Comparison of ENCODE assay signal across 1 fruit fly cellular context in genomic region chr3R:24289768-24290349, dm6.
TF ChIP-seq lines count a peak whose summit lies in the region.

Gene CG34290, minus strand, starts transcription at chr3R:24289818.
Gene Uck, plus strand, starts transcription at chr3R:24290172.

TF ChIP-seq in whole organism, embryonic, 481 proteins besides CTCF, POLR2A, EP300 and RAD21 (continued from another document and continues in another):
- TF ChIP-seq slp2 (GFP tag; optimal IDR thresholded peaks at IDR 0.05; lab: Kevin White, UChicago) (peak; percentile 74), slbo (GFP tag; IDR thresholded peaks at IDR 0.05; lab: Robert Waterston, UW) (peak; percentile 49), grn (GFP tag; optimal IDR thresholded peaks at IDR 0.05; lab: Kevin White, UChicago) (peak; percentile 54), CG4360 (GFP tag; IDR thresholded peaks at IDR 0.05; lab: Robert Waterston, UW) (0 out of 2 replicates have a peak, but pooled peaks have one; percentile 18), chif (GFP tag; optimal IDR thresholded peaks at IDR 0.05; lab: Kevin White, UChicago) (peak; percentile 53 to 77), az2 (GFP tag; optimal IDR thresholded peaks at IDR 0.05; lab: Kevin White, UChicago) (peak; percentile 8), CG31365 (tag; optimal IDR thresholded peaks at IDR 0.05; lab: Kevin White, UChicago) (peak; percentile 65), CG12769 (tag; optimal IDR thresholded peaks at IDR 0.05; lab: Kevin White, UChicago) (peak; percentile 75), CG7556 (GFP tag; optimal IDR thresholded peaks at IDR 0.05; lab: Kevin White, UChicago) (peak; percentile 61), sc (optimal IDR thresholded peaks at IDR 0.05; lab: Kevin White, UChicago) (no peak), sc (GFP tag; optimal IDR thresholded peaks at IDR 0.05; lab: Kevin White, UChicago) (peak; percentile 51), Taf1 (GFP tag; IDR thresholded peaks at IDR 0.05; lab: Robert Waterston, UW) (no peak), Hey (tag; optimal IDR thresholded peaks at IDR 0.05; lab: Kevin White, UChicago) (peak; percentile 46), Max (GFP tag; optimal IDR thresholded peaks at IDR 0.05; lab: Kevin White, UChicago) (peak; percentile 69), kni (GFP tag; optimal IDR thresholded peaks at IDR 0.05; lab: Kevin White, UChicago) (peak; percentile 75), sna (GFP tag; IDR thresholded peaks at IDR 0.05; lab: Robert Waterston, UW; ENCODE audit: partially characterized antibody) (peak; percentile 89), CG7839 (tag; optimal IDR thresholded peaks at IDR 0.05; lab: Kevin White, UChicago) (peak; percentile 66), CG7987 (GFP tag; optimal IDR thresholded peaks at IDR 0.05; lab: Kevin White, UChicago) (peak; percentile 96), abd-A (tag; optimal IDR thresholded peaks at IDR 0.05; lab: Kevin White, UChicago) (no peak), CG2875 (GFP tag; optimal IDR thresholded peaks at IDR 0.05; lab: Kevin White, UChicago) (peak; percentile 57), CG4707 (GFP tag; optimal IDR thresholded peaks at IDR 0.05; lab: Kevin White, UChicago) (peak; percentile 78), sim (GFP tag; IDR thresholded peaks at IDR 0.05; lab: Robert Waterston, UW) (0 out of 2 replicates have a peak, but pooled peaks have one; percentile 28), CG1832 (GFP tag; optimal IDR thresholded peaks at IDR 0.05; lab: Kevin White, UChicago) (no peak), corto (GFP tag; optimal IDR thresholded peaks at IDR 0.05; lab: Kevin White, UChicago) (no peak), phol (tag; optimal IDR thresholded peaks at IDR 0.05; lab: Kevin White, UChicago) (peak; percentile 80), gcm2 (GFP tag; optimal IDR thresholded peaks at IDR 0.05; lab: Kevin White, UChicago) (peak; percentile 9), CG14441 (GFP tag; IDR thresholded peaks at IDR 0.05; lab: Robert Waterston, UW) (peak; percentile 50; the same call in 1 of the 2 replicates), Dip2 (GFP tag; IDR thresholded peaks at IDR 0.05; lab: Robert Waterston, UW) (no peak), CG2889 (GFP tag; IDR thresholded peaks at IDR 0.05; lab: Robert Waterston, UW) (no peak), mld (GFP tag; IDR thresholded peaks at IDR 0.05; lab: Robert Waterston, UW; ENCODE audit: partially characterized antibody) (peak; percentile 65; the same call in 1 of the 3 replicates), pum (GFP tag; optimal IDR thresholded peaks at IDR 0.05; lab: Kevin White, UChicago) (peak; percentile 44), ttk (GFP tag; IDR thresholded peaks at IDR 0.05; lab: Robert Waterston, UW) (peak; percentile 44), CG17385 (GFP tag; optimal IDR thresholded peaks at IDR 0.05; lab: Kevin White, UChicago) (peak; percentile 84), CG11560 (tag; IDR thresholded peaks at IDR 0.05; lab: Robert Waterston, UW) (no peak), vvl (GFP tag; IDR thresholded peaks at IDR 0.05; lab: Robert Waterston, UW) (peak; percentile 88), ab (GFP tag; optimal IDR thresholded peaks at IDR 0.05; lab: Kevin White, UChicago) (no peak), Hr39 (optimal IDR thresholded peaks at IDR 0.05; lab: Kevin White, UChicago) (no peak), toy (GFP tag; IDR thresholded peaks at IDR 0.05; lab: Robert Waterston, UW) (no peak), CG8944 (GFP tag; optimal IDR thresholded peaks at IDR 0.05; lab: Kevin White, UChicago) (peak; percentile 15), gro (GFP tag; optimal IDR thresholded peaks at IDR 0.05; lab: Kevin White, UChicago) (peak; percentile 90), TFAM (GFP tag; optimal IDR thresholded peaks at IDR 0.05; lab: Kevin White, UChicago) (peak; percentile 48), CG6765 (GFP tag; optimal IDR thresholded peaks at IDR 0.05; lab: Kevin White, UChicago) (peak; percentile 93), Abd-B (GFP tag; optimal IDR thresholded peaks at IDR 0.05; lab: Kevin White, UChicago) (peak; percentile 17), Fer1 (GFP tag; optimal IDR thresholded peaks at IDR 0.05; lab: Kevin White, UChicago) (peak; percentile 92), yki (optimal IDR thresholded peaks at IDR 0.05; lab: Kevin White, UChicago) (no peak), CG17612 (GFP tag; IDR thresholded peaks at IDR 0.05; lab: Robert Waterston, UW) (no peak), Mes4 (GFP tag; optimal IDR thresholded peaks at IDR 0.05; lab: Kevin White, UChicago) (peak; percentile 77), CG7928 (GFP tag; optimal IDR thresholded peaks at IDR 0.05; lab: Kevin White, UChicago) (no peak), CG9215 (GFP tag; IDR thresholded peaks at IDR 0.05; lab: Robert Waterston, UW) (no peak), luna (GFP tag; optimal IDR thresholded peaks at IDR 0.05; lab: Kevin White, UChicago) (peak; percentile 44), klu (GFP tag; IDR thresholded peaks at IDR 0.05; lab: Robert Waterston, UW) (no peak), Lim3 (GFP tag; IDR thresholded peaks at IDR 0.05; lab: Robert Waterston, UW) (no peak), zen (tag; optimal IDR thresholded peaks at IDR 0.05; lab: Kevin White, UChicago) (peak; percentile 86), CG8765 (GFP tag; IDR thresholded peaks at IDR 0.05; lab: Robert Waterston, UW) (no peak), sqz (GFP tag; optimal IDR thresholded peaks at IDR 0.05; lab: Kevin White, UChicago) (peak; percentile 43), odd (GFP tag; optimal IDR thresholded peaks at IDR 0.05; lab: Kevin White, UChicago) (peak; percentile 79), Lpt (GFP tag; optimal IDR thresholded peaks at IDR 0.05; lab: Kevin White, UChicago) (no peak), Nf-YC (tag; optimal IDR thresholded peaks at IDR 0.05; lab: Kevin White, UChicago) (peak; percentile 59), jing (GFP tag; optimal IDR thresholded peaks at IDR 0.05; lab: Kevin White, UChicago) (peak; percentile 47), mirr (GFP tag; optimal IDR thresholded peaks at IDR 0.05; lab: Kevin White, UChicago) (peak; percentile 90), fd64A (GFP tag; optimal IDR thresholded peaks at IDR 0.05; lab: Kevin White, UChicago) (peak; percentile 76), tgo (GFP tag; IDR thresholded peaks at IDR 0.05; lab: Robert Waterston, UW) (peak; percentile 55; the same call in 2 of the 3 replicates), gt (GFP tag; IDR thresholded peaks at IDR 0.05; lab: Robert Waterston, UW) (no peak), CG6254 (GFP tag; optimal IDR thresholded peaks at IDR 0.05; lab: Kevin White, UChicago) (peak; percentile 41), NC2α (GFP tag; optimal IDR thresholded peaks at IDR 0.05; lab: Kevin White, UChicago) (peak; percentile 19), CG14860 (GFP tag; IDR thresholded peaks at IDR 0.05; lab: Robert Waterston, UW; ENCODE audit: partially characterized antibody) (peak; percentile 69; the same call in 2 of the 3 replicates), dmrt99B (tag; optimal IDR thresholded peaks at IDR 0.05; lab: Kevin White, UChicago) (peak; percentile 65), chinmo (GFP tag; IDR thresholded peaks at IDR 0.05; lab: Robert Waterston, UW; ENCODE audit: partially characterized antibody) (peak; percentile 86; the same call in 3 of the 4 replicates), Optix (GFP tag; IDR thresholded peaks at IDR 0.05; lab: Robert Waterston, UW) (peak; percentile 53; the same call in 1 of the 3 replicates), D (optimal IDR thresholded peaks at IDR 0.05; lab: Kevin White, UChicago) (no peak), D (GFP tag; optimal IDR thresholded peaks at IDR 0.05; lab: Kevin White, UChicago) (peak; percentile 63), Adf1 (GFP tag; IDR thresholded peaks at IDR 0.05; lab: Robert Waterston, UW) (peak; percentile 36; the same call in 1 of the 2 replicates), onecut (GFP tag; IDR thresholded peaks at IDR 0.05; lab: Robert Waterston, UW) (peak; percentile 74), dan (GFP tag; IDR thresholded peaks at IDR 0.05; lab: Robert Waterston, UW) (no peak), Hr3 (GFP tag; optimal IDR thresholded peaks at IDR 0.05; lab: Kevin White, UChicago) (peak; percentile 35), CG5953 (GFP tag; IDR thresholded peaks at IDR 0.05; lab: Robert Waterston, UW) (peak; percentile 48; the same call in 1 of the 2 replicates), otp (GFP tag; IDR thresholded peaks at IDR 0.05; lab: Robert Waterston, UW) (peak; percentile 89), NK7.1 (GFP tag; optimal IDR thresholded peaks at IDR 0.05; lab: Kevin White, UChicago) (peak; percentile 84), sens-2 (GFP tag; IDR thresholded peaks at IDR 0.05; lab: Robert Waterston, UW) (peak; percentile 38; the same call in 1 of the 2 replicates), CG13123 (GFP tag; optimal IDR thresholded peaks at IDR 0.05; lab: Kevin White, UChicago) (peak; percentile 27), dpn (GFP tag; optimal IDR thresholded peaks at IDR 0.05; lab: Kevin White, UChicago) (peak; percentile 56 to 74), bbx (GFP tag; IDR thresholded peaks at IDR 0.05; lab: Robert Waterston, UW; ENCODE audit: partially characterized antibody) (peak; percentile 89), PHDP (tag; optimal IDR thresholded peaks at IDR 0.05; lab: Kevin White, UChicago) (peak; percentile 82), CG8281 (tag; optimal IDR thresholded peaks at IDR 0.05; lab: Kevin White, UChicago) (peak; percentile 54), Vsx1 (GFP tag; optimal IDR thresholded peaks at IDR 0.05; lab: Kevin White, UChicago) (peak; percentile 97), CG15073 (GFP tag; optimal IDR thresholded peaks at IDR 0.05; lab: Kevin White, UChicago) (no peak), CG4854 (GFP tag; optimal IDR thresholded peaks at IDR 0.05; lab: Kevin White, UChicago) (peak; percentile 46), HLH54F (GFP tag; optimal IDR thresholded peaks at IDR 0.05; lab: Kevin White, UChicago) (peak; percentile 69), en (GFP tag; optimal IDR thresholded peaks at IDR 0.05; lab: Kevin White, UChicago) (peak; percentile 60), CG3281 (GFP tag; optimal IDR thresholded peaks at IDR 0.05; lab: Kevin White, UChicago) (peak; percentile 84), Dek (tag; optimal IDR thresholded peaks at IDR 0.05; lab: Kevin White, UChicago) (peak; percentile 41), CG3995 (GFP tag; optimal IDR thresholded peaks at IDR 0.05; lab: Kevin White, UChicago) (peak; percentile 78), HmgZ (tag; optimal IDR thresholded peaks at IDR 0.05; lab: Kevin White, UChicago) (peak; percentile 91), CG14050 (GFP tag; IDR thresholded peaks at IDR 0.05; lab: Robert Waterston, UW) (peak; percentile 58), CG8290 (GFP tag; optimal IDR thresholded peaks at IDR 0.05; lab: Kevin White, UChicago) (peak; percentile 42), CG8290 (tag; optimal IDR thresholded peaks at IDR 0.05; lab: Kevin White, UChicago) (peak; percentile 41 to 89), CG9797 (GFP tag; optimal IDR thresholded peaks at IDR 0.05; lab: Kevin White, UChicago) (peak; percentile 72), Pdp1 (GFP tag; optimal IDR thresholded peaks at IDR 0.05; lab: Kevin White, UChicago) (peak in 1 of 2 experiments; percentile 76), CG15269 (tag; optimal IDR thresholded peaks at IDR 0.05; lab: Kevin White, UChicago) (peak; percentile 69), CG14014 (GFP tag; IDR thresholded peaks at IDR 0.05; lab: Robert Waterston, UW) (peak; percentile 78; the same call in 1 of the 2 replicates), ranshi (GFP tag; IDR thresholded peaks at IDR 0.05; lab: Robert Waterston, UW) (peak; percentile 60; the same call in 1 of the 2 replicates), CG10462 (GFP tag; optimal IDR thresholded peaks at IDR 0.05; lab: Kevin White, UChicago) (no peak), CG11696 (GFP tag; IDR thresholded peaks at IDR 0.05; lab: Robert Waterston, UW) (no peak), Fer3 (tag; optimal IDR thresholded peaks at IDR 0.05; lab: Kevin White, UChicago) (peak; percentile 82), CG17361 (GFP tag; IDR thresholded peaks at IDR 0.05; lab: Robert Waterston, UW) (peak; percentile 65; the same call in 2 of the 3 replicates), CG11398 (GFP tag; optimal IDR thresholded peaks at IDR 0.05; lab: Kevin White, UChicago) (peak; percentile 79), CG15011 (GFP tag; optimal IDR thresholded peaks at IDR 0.05; lab: Kevin White, UChicago) (peak; percentile 80), CG10565 (GFP tag; optimal IDR thresholded peaks at IDR 0.05; lab: Kevin White, UChicago) (no peak), Trl (optimal IDR thresholded peaks at IDR 0.05; lab: Kevin White, UChicago) (no peak), Trl (GFP tag; optimal IDR thresholded peaks at IDR 0.05; lab: Kevin White, UChicago) (peak; percentile 84), bowl (GFP tag; IDR thresholded peaks at IDR 0.05; lab: Robert Waterston, UW) (no peak), CG32532 (GFP tag; IDR thresholded peaks at IDR 0.05; lab: Robert Waterston, UW) (peak; percentile 78), CG10147 (GFP tag; optimal IDR thresholded peaks at IDR 0.05; lab: Kevin White, UChicago) (peak; percentile 79), dysf (GFP tag; IDR thresholded peaks at IDR 0.05; lab: Robert Waterston, UW) (peak; percentile 75; the same call in 2 of the 3 replicates), tup (GFP tag; optimal IDR thresholded peaks at IDR 0.05; lab: Kevin White, UChicago) (no peak), Sry-β (GFP tag; optimal IDR thresholded peaks at IDR 0.05; lab: Kevin White, UChicago) (peak; percentile 28), lbe (GFP tag; optimal IDR thresholded peaks at IDR 0.05; lab: Kevin White, UChicago) (peak; percentile 67), Oli (tag; optimal IDR thresholded peaks at IDR 0.05; lab: Kevin White, UChicago) (peak; percentile 47), CG15479 (GFP tag; optimal IDR thresholded peaks at IDR 0.05; lab: Kevin White, UChicago) (no peak), D19B (GFP tag; optimal IDR thresholded peaks at IDR 0.05; lab: Kevin White, UChicago) (peak; percentile 51), Dref (GFP tag; IDR thresholded peaks at IDR 0.05; lab: Robert Waterston, UW) (peak; percentile 89), gfzf (GFP tag; optimal IDR thresholded peaks at IDR 0.05; lab: Kevin White, UChicago) (peak; percentile 33), CG16863 (GFP tag; optimal IDR thresholded peaks at IDR 0.05; lab: Kevin White, UChicago) (peak; percentile 65), exex (tag; optimal IDR thresholded peaks at IDR 0.05; lab: Kevin White, UChicago) (peak; percentile 69), gem (tag; optimal IDR thresholded peaks at IDR 0.05; lab: Kevin White, UChicago) (peak; percentile 45), Atf6 (GFP tag; IDR thresholded peaks at IDR 0.05; lab: Robert Waterston, UW) (peak; percentile 65), Dad (GFP tag; optimal IDR thresholded peaks at IDR 0.05; lab: Kevin White, UChicago) (peak; percentile 71), bcd (GFP tag; optimal IDR thresholded peaks at IDR 0.05; lab: Kevin White, UChicago) (peak; percentile 87), fd3F (GFP tag; optimal IDR thresholded peaks at IDR 0.05; lab: Kevin White, UChicago) (peak; percentile 67), CG7271 (tag; optimal IDR thresholded peaks at IDR 0.05; lab: Kevin White, UChicago) (peak; percentile 64)
